Fruit fly (Drosophila melanogaster): Measurements from ENCODE around the gene ppk15.

The ppk15 gene

dm6 chr3R:26436540-26436939, 33.1 kb upstream of the ppk15 start (continued):
- peak; percentile 65 for TF ChIP-seq cyc (GFP tag; optimal IDR thresholded peaks at IDR 0.05)
- peak; percentile 4 for TF ChIP-seq CG10631 (GFP tag; optimal IDR thresholded peaks at IDR 0.05)
- peak; percentile 70 for TF ChIP-seq CG31627 (GFP tag; optimal IDR thresholded peaks at IDR 0.05)
- no peak for TF ChIP-seq CG9139 (GFP tag; optimal IDR thresholded peaks at IDR 0.05)
- no peak for TF ChIP-seq fd85E (GFP tag; optimal IDR thresholded peaks at IDR 0.05)
- peak; percentile 58 for TF ChIP-seq Met (GFP tag; optimal IDR thresholded peaks at IDR 0.05)
- TF ChIP-seq topi (GFP tag; optimal IDR thresholded peaks at IDR 0.05), result peak; percentile 57
- TF ChIP-seq Eip93F (GFP tag; optimal IDR thresholded peaks at IDR 0.05), result no peak
- TF ChIP-seq CG8632 (GFP tag; optimal IDR thresholded peaks at IDR 0.05), result no peak
- TF ChIP-seq Ets96B (tag; optimal IDR thresholded peaks at IDR 0.05), result peak; percentile 31
- TF ChIP-seq CG4318 (GFP tag; optimal IDR thresholded peaks at IDR 0.05), result peak; percentile 23
- TF ChIP-seq CG8319 (GFP tag; optimal IDR thresholded peaks at IDR 0.05), result peak; percentile 12
- peak; percentile 42 for TF ChIP-seq Sox102F (GFP tag; optimal IDR thresholded peaks at IDR 0.05)
- TF ChIP-seq dsx (GFP tag; optimal IDR thresholded peaks at IDR 0.05; ENCODE audit: poor library complexity, severe bottlenecking), result no peak
- TF ChIP-seq Eip75B (GFP tag; optimal IDR thresholded peaks at IDR 0.05), result peak; percentile 36
- peak; percentile 45 for TF ChIP-seq CG6792 (GFP tag; optimal IDR thresholded peaks at IDR 0.05)
- peak; percentile 54 for TF ChIP-seq achi (GFP tag; optimal IDR thresholded peaks at IDR 0.05)
- TF ChIP-seq Hr38 (GFP tag; optimal IDR thresholded peaks at IDR 0.05), result no peak
- TF ChIP-seq Ets21C (GFP tag; optimal IDR thresholded peaks at IDR 0.05), result peak; percentile 46
- TF ChIP-seq CG6854 (GFP tag; optimal IDR thresholded peaks at IDR 0.05), result no peak
- TF ChIP-seq CG15336 (GFP tag; IDR thresholded peaks at IDR 0.05), result peak; percentile 53
- TF ChIP-seq CG7368 (GFP tag; optimal IDR thresholded peaks at IDR 0.05), result no peak
- TF ChIP-seq CG34406 (GFP tag; optimal IDR thresholded peaks at IDR 0.05), result peak; percentile 30
- peak; percentile 44 for TF ChIP-seq Smox (GFP tag; optimal IDR thresholded peaks at IDR 0.05)
- peak; percentile 57 for TF ChIP-seq OdsH (GFP tag; optimal IDR thresholded peaks at IDR 0.05)
- no peak for TF ChIP-seq fd59A (GFP tag; optimal IDR thresholded peaks at IDR 0.05)

dm6 chr3R:26436001-26436400, 32.5 kb upstream of the ppk15 start:
- TF ChIP-seq Hr38 (GFP tag; optimal IDR thresholded peaks at IDR 0.05) (no peak), svp (GFP tag) (no peak), Met (GFP tag; optimal IDR thresholded peaks at IDR 0.05) (no peak), CG8119 (GFP tag; IDR thresholded peaks at IDR 0.05) (no peak), Eip78C (GFP tag) (no peak), Ets96B (tag; optimal IDR thresholded peaks at IDR 0.05) (no peak), CG15336 (GFP tag; IDR thresholded peaks at IDR 0.05) (no peak), CG7368 (GFP tag; optimal IDR thresholded peaks at IDR 0.05) (no peak), OdsH (GFP tag; optimal IDR thresholded peaks at IDR 0.05) (no peak), Ets21C (GFP tag; optimal IDR thresholded peaks at IDR 0.05) (no peak), Gug (GFP tag; IDR thresholded peaks at IDR 0.05) (no peak)

- no peak for TF ChIP-seq CG31627 (GFP tag; optimal IDR thresholded peaks at IDR 0.05)
- no peak for TF ChIP-seq Hr4 (GFP tag; optimal IDR thresholded peaks at IDR 0.05)
- TF ChIP-seq CG8119 (GFP tag; IDR thresholded peaks at IDR 0.05), result no peak
- TF ChIP-seq Ets96B (tag; optimal IDR thresholded peaks at IDR 0.05), result no peak
- no peak for TF ChIP-seq lz (GFP tag; optimal IDR thresholded peaks at IDR 0.05)
- TF ChIP-seq Gug (GFP tag; IDR thresholded peaks at IDR 0.05), result no peak
- no peak for TF ChIP-seq Eip75B (GFP tag; optimal IDR thresholded peaks at IDR 0.05)
- TF ChIP-seq dsx (GFP tag; optimal IDR thresholded peaks at IDR 0.05; ENCODE audit: poor library complexity, severe bottlenecking), result no peak
- no peak for TF ChIP-seq Hr38 (GFP tag; optimal IDR thresholded peaks at IDR 0.05)
- no peak for TF ChIP-seq dac (GFP tag; optimal IDR thresholded peaks at IDR 0.05)
- no peak for TF ChIP-seq net (GFP tag; optimal IDR thresholded peaks at IDR 0.05)
- no peak for TF ChIP-seq Met (GFP tag; optimal IDR thresholded peaks at IDR 0.05)
- TF ChIP-seq CG10669 (GFP tag; optimal IDR thresholded peaks at IDR 0.05), result no peak
- TF ChIP-seq fd85E (GFP tag; optimal IDR thresholded peaks at IDR 0.05), result no peak
- TF ChIP-seq eg (GFP tag; IDR thresholded peaks at IDR 0.05), result no peak
- TF ChIP-seq ss (GFP tag; optimal IDR thresholded peaks at IDR 0.05), result no peak
These were observed 30.3 kb upstream of the ppk15 start for dm6 chr3R:26433743-26434142.
